Worm (Caenorhabditis elegans): ENCODE measurements around the gene C39B5.2.

ce11 chrIII:2245727-2246126 lies 11.0 kb downstream of the C39B5.2 start, which contains the start of gene srd-67:
- TF ChIP-seq lin-39 (tag; optimal IDR thresholded peaks at IDR 0.05), result no peak
- no peak for TF ChIP-seq nhr-12 (tag; optimal IDR thresholded peaks at IDR 0.05)
- no peak for TF ChIP-seq egl-5 (tag; optimal IDR thresholded peaks at IDR 0.05)
- no peak for TF ChIP-seq ZK546.5 (tag; optimal IDR thresholded peaks at IDR 0.05)
- no peak for TF ChIP-seq ama-1 (optimal IDR thresholded peaks at IDR 0.05)
- no peak for TF ChIP-seq elt-1 (tag; optimal IDR thresholded peaks at IDR 0.05)
- no peak for TF ChIP-seq unc-62 (GFP tag; optimal IDR thresholded peaks at IDR 0.05)
- no peak for TF ChIP-seq aly-2 (tag; optimal IDR thresholded peaks at IDR 0.05)
- TF ChIP-seq tbx-2 (tag; optimal IDR thresholded peaks at IDR 0.05), result no peak
- TF ChIP-seq nhr-77 (tag; optimal IDR thresholded peaks at IDR 0.05), result no peak
- no peak for TF ChIP-seq fkh-10 (GFP tag; optimal IDR thresholded peaks at IDR 0.05)
- no peak for TF ChIP-seq hmg-11 (tag; optimal IDR thresholded peaks at IDR 0.05)
- TF ChIP-seq ceh-82 (tag; optimal IDR thresholded peaks at IDR 0.05), result no peak
- TF ChIP-seq snpc-4 (tag; optimal IDR thresholded peaks at IDR 0.05), result no peak

All from whole organism, L3 larva.